Fruit fly (Drosophila melanogaster): ENCODE results near the gene B4.

DNA sequence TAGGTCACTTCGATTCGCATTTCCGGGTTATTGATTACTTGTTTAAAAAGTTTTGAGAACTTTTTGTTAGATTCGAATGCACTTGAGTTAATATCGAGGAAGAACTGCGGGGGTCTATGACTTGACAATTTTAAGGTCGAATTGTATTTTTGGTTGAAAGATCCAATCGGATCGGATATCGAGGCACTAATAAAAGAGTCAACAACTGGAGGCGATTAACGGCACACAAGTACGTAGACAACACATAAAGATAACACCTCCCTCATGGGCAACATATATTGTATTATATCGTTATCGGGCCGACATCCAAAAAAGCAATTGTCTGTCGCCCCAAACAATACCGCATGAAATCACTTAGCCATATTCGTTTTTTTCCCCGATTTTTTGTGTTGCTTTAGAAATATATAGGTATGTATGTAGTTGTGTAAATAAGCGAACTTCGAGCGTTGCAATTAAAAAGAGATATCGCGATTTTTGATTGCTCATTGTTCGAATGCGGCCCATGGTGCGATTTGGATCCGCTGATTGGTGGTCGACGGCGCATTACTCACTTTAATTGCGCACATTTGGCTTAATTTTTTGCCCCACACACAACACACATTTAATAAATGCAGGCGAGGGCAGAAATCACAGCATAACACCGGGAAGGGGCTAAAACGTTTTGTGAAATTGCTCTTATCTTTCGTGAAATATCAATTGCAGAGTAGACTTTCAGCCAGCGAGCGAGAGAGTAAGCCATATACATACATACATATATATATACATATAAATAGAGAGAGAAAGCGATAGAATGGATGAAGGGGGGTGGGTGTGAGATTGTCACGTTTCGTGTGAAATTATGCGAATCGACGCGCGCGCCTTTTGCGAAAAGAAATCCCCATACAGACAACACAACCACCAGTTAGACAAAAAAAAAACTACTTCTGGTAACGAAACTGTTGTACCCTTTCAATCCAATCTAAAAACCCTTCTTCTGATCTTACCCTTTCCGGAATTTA, 38.0 kb downstream of the B4 start:
- TF ChIP-seq Sin3A (optimal IDR thresholded peaks at IDR 0.05) (no peak), ttk (optimal IDR thresholded peaks at IDR 0.05) (no peak), insv (optimal IDR thresholded peaks at IDR 0.05) (no peak), h (optimal IDR thresholded peaks at IDR 0.05) (no peak), psq (optimal IDR thresholded peaks at IDR 0.05) (no peak), Myc (optimal IDR thresholded peaks at IDR 0.05) (no peak)
